Fruit fly (Drosophila melanogaster) Kc167 (cell line): ENCODE measurements around the gene Nazo.

Source experiments
- Sin3A ChIP-seq: fragments of >200 bp; optimal IDR thresholded peaks from 2 replicates; lab custom pipeline; 2018; ENCODE audit warnings: missing external identifiers
- h ChIP-seq: fragments of >200 bp; optimal IDR thresholded peaks from 3 replicates; lab custom pipeline; 2018; ENCODE audit warnings: missing external identifiers
- insv ChIP-seq: fragments of >200 bp; optimal IDR thresholded peaks from 3 replicates; lab custom pipeline; 2018; ENCODE audit warnings: missing external identifiers
- psq ChIP-seq: fragments of >200 bp; optimal IDR thresholded peaks from 2 replicates; lab custom pipeline; 2017; ENCODE audit warnings: missing external identifiers
- ttk ChIP-seq: sonication (Bioruptor generic); optimal IDR thresholded peaks from 2 replicates; lab custom pipeline; 2017; ENCODE audit warnings: missing external identifiers

DNA sequence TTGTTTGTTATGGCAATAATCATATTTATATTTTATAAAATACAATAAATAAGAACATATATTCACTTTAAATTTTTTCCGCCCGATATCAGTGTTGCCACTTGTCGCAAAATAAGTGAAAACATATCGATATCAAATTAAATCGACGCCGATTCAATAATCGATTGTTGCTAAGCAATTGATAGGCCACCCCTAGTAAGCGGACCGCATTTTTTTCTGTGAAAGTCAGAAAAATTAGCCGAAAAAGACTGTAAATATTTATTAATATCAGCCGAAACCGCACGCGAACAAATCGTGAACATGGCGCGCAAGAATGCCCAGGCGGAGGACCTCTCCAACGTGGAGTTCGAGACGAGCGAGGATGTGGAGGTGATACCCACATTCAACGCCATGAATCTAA, 25.4 kb downstream of the Nazo start, which contains the start of gene CG7483:
- TF ChIP-seq psq (lab: Kevin White, UChicago) = no peak
- TF ChIP-seq h (lab: Kevin White, UChicago) = no peak
- no peak for TF ChIP-seq ttk (lab: Kevin White, UChicago)
- no peak for TF ChIP-seq Sin3A (lab: Kevin White, UChicago)
- no peak for TF ChIP-seq insv (lab: Kevin White, UChicago)
